Worm (Caenorhabditis elegans) whole organism, early embryonic: ENCODE results near the gene msp-56.

Experiments
- F13C5.2 ChIP-seq: sonication (generic microtip); optimal IDR thresholded peaks from 2 replicates; lab custom pipeline; 2017; ENCODE audit warnings: mild to moderate bottlenecking, missing genetic modification characterization, inconsistent platforms, missing compliant biosample characterization
- ama-1 ChIP-seq: fragments of 150-350 bp; optimal IDR thresholded peaks from 2 replicates; lab custom pipeline; 2014
- flt-1 ChIP-seq: fragments of 200-800 bp; sonication (Bioruptor generic); IDR thresholded peaks from 2 replicates; pipeline ENCODE4 v1.3.6; 2022; ENCODE audit warnings: missing genetic modification characterization, missing compliant biosample characterization
- hmbx-1 ChIP-seq: sonication (generic microtip); optimal IDR thresholded peaks from 2 replicates; lab custom pipeline; 2016; ENCODE audit warnings: mild to moderate bottlenecking, missing genetic modification characterization, missing compliant biosample characterization
- tbx-11 ChIP-seq: fragments of 200-800 bp; sonication (Bioruptor generic); IDR thresholded peaks from 2 replicates; pipeline ENCODE4 v1.3.6; 2022; ENCODE audit warnings: missing genetic modification characterization, missing compliant biosample characterization

DNA sequence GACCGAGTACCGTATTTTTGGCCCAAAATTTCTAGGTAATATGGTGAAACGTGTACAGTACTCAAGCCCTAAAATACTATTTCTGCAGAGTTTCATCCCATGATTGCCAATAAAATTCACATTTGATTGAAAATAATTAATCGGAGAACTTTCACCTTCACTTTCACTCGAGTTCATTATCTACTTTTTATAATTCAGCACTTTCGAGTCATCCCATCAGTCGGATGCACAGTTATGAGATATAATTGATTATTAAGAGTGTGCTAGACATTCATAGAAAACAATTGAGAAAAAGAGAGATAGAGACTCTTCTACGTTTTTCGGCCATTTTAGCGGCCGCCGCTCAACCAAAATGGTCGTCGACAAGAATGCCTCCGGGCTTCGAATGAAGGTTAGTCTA lies 38.6 kb upstream of the msp-56 start, which contains the start of gene fat-3:
- no peak for TF ChIP-seq ama-1 (lab: Kevin White, UChicago)
- TF ChIP-seq tbx-11 (GFP tag; lab: Robert Waterston, UW), result no peak
- no peak for TF ChIP-seq hmbx-1 (tag; lab: Kevin White, UChicago)
- no peak for TF ChIP-seq flt-1
- no peak for TF ChIP-seq F13C5.2 (tag; lab: Kevin White, UChicago)
